Fruit fly (Drosophila melanogaster): Measurements from ENCODE around the gene Rcd-1.

Rcd-1 gene

dm6 chrX:19615990-19616663 lies 22.4 kb upstream of the Rcd-1 start, which contains the start of gene CG14210 (continued):
- TF ChIP-seq Dfd (GFP tag; optimal IDR thresholded peaks at IDR 0.05), result no peak
- TF ChIP-seq Dref (GFP tag; IDR thresholded peaks at IDR 0.05), result peak; percentile 84
- no peak for TF ChIP-seq Hmr (GFP tag; optimal IDR thresholded peaks at IDR 0.05)
- TF ChIP-seq Tbp (GFP tag; optimal IDR thresholded peaks at IDR 0.05), result no peak
- peak; percentile 9 for TF ChIP-seq CG10267 (tag; optimal IDR thresholded peaks at IDR 0.05)
- peak; percentile 12 for TF ChIP-seq CG14710 (tag; optimal IDR thresholded peaks at IDR 0.05)
- peak; percentile 66; the same call in 2 of the 3 replicates for TF ChIP-seq CG7963 (GFP tag; IDR thresholded peaks at IDR 0.05; ENCODE audit: partially characterized antibody)
- no peak for TF ChIP-seq TFAM (GFP tag; optimal IDR thresholded peaks at IDR 0.05)
- TF ChIP-seq nom (GFP tag; optimal IDR thresholded peaks at IDR 0.05), result no peak
- TF ChIP-seq CG10274 (GFP tag; optimal IDR thresholded peaks at IDR 0.05), result no peak
- no peak for TF ChIP-seq sim (GFP tag; IDR thresholded peaks at IDR 0.05)
- peak; percentile 2 for TF ChIP-seq Fer1 (GFP tag; optimal IDR thresholded peaks at IDR 0.05)
- TF ChIP-seq zen2 (GFP tag; IDR thresholded peaks at IDR 0.05; ENCODE audit: partially characterized antibody), result peak; percentile 78
- TF ChIP-seq CG6765 (GFP tag; optimal IDR thresholded peaks at IDR 0.05), result no peak
- TF ChIP-seq cas (GFP tag; IDR thresholded peaks at IDR 0.05), result no peak
- no peak for TF ChIP-seq ro (GFP tag; IDR thresholded peaks at IDR 0.05)
- TF ChIP-seq Spps (tag; optimal IDR thresholded peaks at IDR 0.05), result no peak
- TF ChIP-seq CG18011 (GFP tag; optimal IDR thresholded peaks at IDR 0.05), result no peak
- TF ChIP-seq yki (optimal IDR thresholded peaks at IDR 0.05), result no peak
- TF ChIP-seq chn (GFP tag; optimal IDR thresholded peaks at IDR 0.05), result no peak
- no peak for TF ChIP-seq br (optimal IDR thresholded peaks at IDR 0.05)
- TF ChIP-seq ewg (GFP tag; optimal IDR thresholded peaks at IDR 0.05), result no peak
- no peak for TF ChIP-seq CG10565 (GFP tag; optimal IDR thresholded peaks at IDR 0.05)
- TF ChIP-seq gcm2 (GFP tag; optimal IDR thresholded peaks at IDR 0.05), result no peak
- no peak for TF ChIP-seq CG8944 (GFP tag; optimal IDR thresholded peaks at IDR 0.05)
- peak; percentile 25 for TF ChIP-seq sug (tag; optimal IDR thresholded peaks at IDR 0.05)
- no peak for TF ChIP-seq Dek (tag; optimal IDR thresholded peaks at IDR 0.05)
- TF ChIP-seq BEAF-32 (GFP tag; optimal IDR thresholded peaks at IDR 0.05), result peak; percentile 57
- no peak for TF ChIP-seq kah (GFP tag; optimal IDR thresholded peaks at IDR 0.05)
- no peak for TF ChIP-seq hkb (optimal IDR thresholded peaks at IDR 0.05)
- no peak for TF ChIP-seq hkb (GFP tag; IDR thresholded peaks at IDR 0.05)
- TF ChIP-seq NC2β (GFP tag; optimal IDR thresholded peaks at IDR 0.05), result no peak
- TF ChIP-seq CG7987 (GFP tag; optimal IDR thresholded peaks at IDR 0.05), result peak; percentile 2
- TF ChIP-seq CG17361 (GFP tag; IDR thresholded peaks at IDR 0.05), result no peak
- no peak for TF ChIP-seq Meics (GFP tag; optimal IDR thresholded peaks at IDR 0.05)
- TF ChIP-seq fu2 (GFP tag; optimal IDR thresholded peaks at IDR 0.05), result no peak
- TF ChIP-seq tup (GFP tag; optimal IDR thresholded peaks at IDR 0.05), result no peak
- no peak for TF ChIP-seq CG13894 (tag; optimal IDR thresholded peaks at IDR 0.05)
- TF ChIP-seq Atf-2 (GFP tag; optimal IDR thresholded peaks at IDR 0.05), result no peak
- peak; percentile 19 for TF ChIP-seq sens (GFP tag)
- TF ChIP-seq CG9609 (GFP tag; optimal IDR thresholded peaks at IDR 0.05), result no peak
- TF ChIP-seq CG17912 (GFP tag; optimal IDR thresholded peaks at IDR 0.05), result no peak
- TF ChIP-seq BtbVII (GFP tag; optimal IDR thresholded peaks at IDR 0.05), result no peak
- peak; percentile 50 for TF ChIP-seq CG1603 (tag; optimal IDR thresholded peaks at IDR 0.05)
- TF ChIP-seq amos (GFP tag; IDR thresholded peaks at IDR 0.05; ENCODE audit: partially characterized antibody), result peak; percentile 56; the same call in 1 of the 2 replicates
- 0 out of 3 replicates have a peak, but pooled peaks have one; percentile 53 for TF ChIP-seq mld (GFP tag; IDR thresholded peaks at IDR 0.05; ENCODE audit: partially characterized antibody)
- TF ChIP-seq otp (GFP tag; IDR thresholded peaks at IDR 0.05), result no peak
- TF ChIP-seq CG8388 (GFP tag; optimal IDR thresholded peaks at IDR 0.05), result no peak
- no peak for TF ChIP-seq CG12769 (tag; optimal IDR thresholded peaks at IDR 0.05)
- no peak for TF ChIP-seq Mrtf (GFP tag; IDR thresholded peaks at IDR 0.05)
- TF ChIP-seq Rfx (GFP tag; IDR thresholded peaks at IDR 0.05), result no peak

Data from whole organism, embryonic.